Worm (Caenorhabditis elegans) whole organism, L1 larva: Measurements from ENCODE around the gene srd-20.
A peak's percentile ranks its signal among the peaks of the same experiment; 100 is the strongest.

Experiments used
- C04F5.9 ChIP-seq: sonication (generic microtip); optimal IDR thresholded peaks from 2 replicates; lab custom pipeline; 2016; ENCODE audit warnings: missing genetic modification characterization, missing compliant biosample characterization
- C16A3.4 ChIP-seq: fragments of 150-350 bp; optimal IDR thresholded peaks from 2 replicates; lab custom pipeline; 2014; ENCODE audit warnings: missing biosample characterization, missing genetic modification characterization
- C34B4.2 ChIP-seq: sonication (generic microtip); optimal IDR thresholded peaks from 2 replicates; lab custom pipeline; 2017; ENCODE audit warnings: mild to moderate bottlenecking, missing genetic modification characterization, missing compliant biosample characterization
- F16B12.6 ChIP-seq: fragments of 150-350 bp; optimal IDR thresholded peaks from 2 replicates; lab custom pipeline; 2014; ENCODE audit warnings: missing biosample characterization, missing genetic modification characterization
- Y116A8C.19 ChIP-seq: sonication (generic microtip); optimal IDR thresholded peaks from 2 replicates; lab custom pipeline; 2016; ENCODE audit warnings: missing compliant biosample characterization, missing genetic modification characterization, borderline replicate concordance
- alr-1 ChIP-seq: fragments of 200-800 bp; sonication (Bioruptor generic); optimal IDR thresholded peaks from 2 replicates; lab custom pipeline; 2018; ENCODE audit warnings: borderline replicate concordance, mild to moderate bottlenecking, missing genetic modification characterization, missing compliant biosample characterization
- aly-2 ChIP-seq: fragments of 150-350 bp; optimal IDR thresholded peaks from 2 replicates; lab custom pipeline; 2014; ENCODE audit warnings: missing biosample characterization, missing genetic modification characterization
- ama-1 ChIP-seq: fragments of 150-350 bp; optimal IDR thresholded peaks from 2 replicates; lab custom pipeline; 2014
- blmp-1 ChIP-seq: fragments of 150-350 bp; optimal IDR thresholded peaks from 2 replicates; lab custom pipeline; 2014; ENCODE audit warnings: missing biosample characterization, missing genetic modification characterization
- ceh-8 ChIP-seq: fragments of 200-800 bp; sonication (Bioruptor generic); optimal IDR thresholded peaks from 2 replicates; lab custom pipeline; 2018; ENCODE audit warnings: mild to moderate bottlenecking, missing genetic modification characterization, moderate library complexity, missing compliant biosample characterization
- ceh-82 ChIP-seq, 3 experiments: fragments of 150-350 bp in 1 of 3; sonication (generic microtip) in 2 of 3; optimal IDR thresholded peaks; 2 replicates each; lab custom pipeline; 2014 to 2017; ENCODE audit warnings: missing biosample characterization in 3 of 3, missing genetic modification characterization in 3 of 3
- ceh-88 ChIP-seq: fragments of 200-800 bp; sonication (Bioruptor generic); IDR thresholded peaks from 2 replicates; pipeline ENCODE4 v1.3.6; 2022; ENCODE audit warnings: missing genetic modification characterization, missing compliant biosample characterization
- ceh-90 ChIP-seq: sonication (generic microtip); optimal IDR thresholded peaks from 2 replicates; lab custom pipeline; 2016; ENCODE audit warnings: missing genetic modification characterization, missing compliant biosample characterization
- dpl-1 ChIP-seq, 3 experiments: fragments of 150-350 bp in 2 of 3; sonication (generic microtip) in 1 of 3; optimal IDR thresholded peaks; 2 replicates each; lab custom pipeline; 2014 to 2017; ENCODE audit warnings: missing biosample characterization in 3 of 3, missing genetic modification characterization in 3 of 3, missing genetic modification reagents in 3 of 3
- efl-1 ChIP-seq, 4 experiments: fragments of 150-350 bp; optimal IDR thresholded peaks in 3 of 4; peaks in 1 of 4; 1 replicate in 1 of 4; 2 replicates in 3 of 4; lab custom pipeline; 2014; ENCODE audit warnings: missing biosample characterization in 2 of 4, missing genetic modification characterization in 2 of 4, missing genetic modification reagents in 2 of 4
- efl-3 ChIP-seq: fragments of 200-800 bp; sonication (Bioruptor generic); optimal IDR thresholded peaks from 2 replicates; lab custom pipeline; 2018; ENCODE audit warnings: mild to moderate bottlenecking, missing genetic modification characterization, missing compliant biosample characterization
- egl-27 ChIP-seq, 2 experiments: fragments of 150-350 bp in 1 of 2; sonication (generic microtip); optimal IDR thresholded peaks; 3 replicates each; lab custom pipeline; 2017 to 2018; ENCODE audit warnings: missing biosample characterization in 2 of 2, missing genetic modification characterization in 2 of 2, missing genetic modification reagents in 2 of 2
- fkh-8 ChIP-seq: sonication (generic microtip); optimal IDR thresholded peaks from 2 replicates; lab custom pipeline; 2016; ENCODE audit warnings: mild to moderate bottlenecking, missing genetic modification characterization, missing compliant biosample characterization
- hlh-17 ChIP-seq: fragments of 200-800 bp; sonication (Bioruptor generic); optimal IDR thresholded peaks from 2 replicates; lab custom pipeline; 2018; ENCODE audit warnings: missing genetic modification characterization, mild to moderate bottlenecking, missing compliant biosample characterization, moderate library complexity, borderline replicate concordance
- hlh-4 ChIP-seq: sonication (generic microtip); optimal IDR thresholded peaks from 2 replicates; lab custom pipeline; 2016; ENCODE audit warnings: mild to moderate bottlenecking, missing genetic modification characterization, missing compliant biosample characterization
- hpl-2 ChIP-seq: fragments of 150-350 bp; optimal IDR thresholded peaks from 2 replicates; lab custom pipeline; 2014; ENCODE audit warnings: missing biosample characterization, missing genetic modification reagents, missing genetic modification characterization
- irx-1 ChIP-seq: sonication (generic microtip); optimal IDR thresholded peaks from 2 replicates; lab custom pipeline; 2016; ENCODE audit warnings: missing genetic modification characterization, missing compliant biosample characterization
- jun-1 ChIP-seq: fragments of 150-350 bp; optimal IDR thresholded peaks from 2 replicates; lab custom pipeline; 2014; ENCODE audit warnings: missing biosample characterization, missing genetic modification reagents, missing genetic modification characterization
- lin-13 ChIP-seq: fragments of 150-350 bp; optimal IDR thresholded peaks from 2 replicates; lab custom pipeline; 2014; ENCODE audit warnings: missing biosample characterization, missing genetic modification reagents, missing genetic modification characterization
- lin-35 ChIP-seq, 2 experiments: fragments of 150-350 bp; optimal IDR thresholded peaks; 2 replicates each; lab custom pipeline; 2014; ENCODE audit warnings: missing biosample characterization in 2 of 2, missing genetic modification characterization in 2 of 2, missing genetic modification reagents in 2 of 2
- lir-3 ChIP-seq: sonication (generic microtip); optimal IDR thresholded peaks from 2 replicates; lab custom pipeline; 2016; ENCODE audit warnings: mild to moderate bottlenecking, missing genetic modification characterization, moderate library complexity, missing compliant biosample characterization; ENCODE audit not compliant: poor library complexity
- mab-9 ChIP-seq: fragments of 200-800 bp; sonication (Bioruptor generic); IDR thresholded peaks from 2 replicates; pipeline ENCODE4 v1.3.6; 2022; ENCODE audit warnings: missing genetic modification reagents, missing genetic modification characterization, missing compliant biosample characterization
- mdl-1 ChIP-seq, 2 experiments: fragments of 150-350 bp; optimal IDR thresholded peaks; 2 replicates each; lab custom pipeline; 2014 to 2017; ENCODE audit warnings: missing biosample characterization in 2 of 2, missing genetic modification characterization in 2 of 2, inconsistent platforms in 1 of 2
- mef-2 ChIP-seq: fragments of 150-350 bp; optimal IDR thresholded peaks from 2 replicates; lab custom pipeline; 2014; ENCODE audit warnings: missing biosample characterization, missing genetic modification characterization
- mep-1 ChIP-seq: fragments of 150-350 bp; optimal IDR thresholded peaks from 2 replicates; lab custom pipeline; 2014; ENCODE audit warnings: missing biosample characterization, missing genetic modification characterization
- nhr-11 ChIP-seq: fragments of 150-350 bp; optimal IDR thresholded peaks from 2 replicates; lab custom pipeline; 2014; ENCODE audit warnings: missing biosample characterization, missing genetic modification characterization
- nhr-12 ChIP-seq: sonication (generic microtip); optimal IDR thresholded peaks from 2 replicates; lab custom pipeline; 2017; ENCODE audit warnings: missing biosample characterization, missing genetic modification characterization
- nhr-19 ChIP-seq: fragments of 200-800 bp; sonication (Bioruptor generic); conservative IDR thresholded peaks from 2 replicates; pipeline ENCODE4 v1.3.6; 2022; ENCODE audit warnings: missing genetic modification characterization, missing compliant biosample characterization
- nhr-237 ChIP-seq: fragments of 150-350 bp; optimal IDR thresholded peaks from 2 replicates; lab custom pipeline; 2014; ENCODE audit warnings: missing biosample characterization, missing genetic modification characterization
- nhr-28 ChIP-seq: fragments of 150-350 bp; optimal IDR thresholded peaks from 2 replicates; lab custom pipeline; 2014; ENCODE audit warnings: missing biosample characterization, missing genetic modification characterization
- nhr-71 ChIP-seq: sonication (generic microtip); optimal IDR thresholded peaks from 2 replicates; lab custom pipeline; 2016; ENCODE audit warnings: mild to moderate bottlenecking, missing genetic modification characterization, moderate library complexity, missing compliant biosample characterization
- nhr-76 ChIP-seq: sonication (generic microtip); optimal IDR thresholded peaks from 2 replicates; lab custom pipeline; 2017; ENCODE audit warnings: missing biosample characterization, missing genetic modification characterization
- nhr-77 ChIP-seq: fragments of 150-350 bp; optimal IDR thresholded peaks from 2 replicates; lab custom pipeline; 2014; ENCODE audit warnings: missing biosample characterization, missing genetic modification characterization
- nhr-84 ChIP-seq: sonication (generic microtip); optimal IDR thresholded peaks from 2 replicates; lab custom pipeline; 2017; ENCODE audit warnings: missing biosample characterization, missing genetic modification characterization
- nhr-90 ChIP-seq: sonication (generic microtip); optimal IDR thresholded peaks from 2 replicates; lab custom pipeline; 2016; ENCODE audit warnings: mild to moderate bottlenecking, missing genetic modification characterization, missing compliant biosample characterization; ENCODE audit not compliant: poor library complexity
- pag-3 ChIP-seq: sonication (generic microtip); optimal IDR thresholded peaks from 2 replicates; lab custom pipeline; 2017; ENCODE audit warnings: missing genetic modification characterization, mild to moderate bottlenecking, missing compliant biosample characterization, antibody characterized with exemption, borderline replicate concordance; ENCODE audit not compliant: insufficient read depth
- rnt-1 ChIP-seq: sonication (generic microtip); optimal IDR thresholded peaks from 2 replicates; lab custom pipeline; 2016; ENCODE audit warnings: mild to moderate bottlenecking, missing genetic modification characterization, moderate library complexity, missing compliant biosample characterization
- snu-23 ChIP-seq: sonication (generic microtip); optimal IDR thresholded peaks from 2 replicates; lab custom pipeline; 2016; ENCODE audit warnings: missing genetic modification characterization, missing compliant biosample characterization
- sptf-1 ChIP-seq: fragments of 150-350 bp; optimal IDR thresholded peaks from 2 replicates; lab custom pipeline; 2014; ENCODE audit warnings: missing biosample characterization, missing genetic modification characterization
- tlp-1 ChIP-seq: fragments of 150-350 bp; optimal IDR thresholded peaks from 2 replicates; lab custom pipeline; 2014; ENCODE audit warnings: missing biosample characterization, missing genetic modification characterization
- unc-30 ChIP-seq: sonication (generic microtip); optimal IDR thresholded peaks from 2 replicates; lab custom pipeline; 2017; ENCODE audit warnings: missing biosample characterization, missing genetic modification characterization
- unc-86 ChIP-seq: sonication (generic microtip); optimal IDR thresholded peaks from 2 replicates; lab custom pipeline; 2016; ENCODE audit warnings: missing genetic modification characterization, missing compliant biosample characterization
- unc-98 ChIP-seq: fragments of 200-800 bp; sonication (Bioruptor generic); IDR thresholded peaks from 2 replicates; pipeline ENCODE4 v1.3.6; 2022; ENCODE audit warnings: missing genetic modification characterization, missing compliant biosample characterization
- xbp-1 ChIP-seq: sonication (generic microtip); optimal IDR thresholded peaks from 2 replicates; lab custom pipeline; 2016; ENCODE audit warnings: missing genetic modification characterization, missing compliant biosample characterization
- zag-1 ChIP-seq: fragments of 150-350 bp; optimal IDR thresholded peaks from 2 replicates; lab custom pipeline; 2014; ENCODE audit warnings: missing biosample characterization, missing genetic modification characterization
- ztf-11 ChIP-seq, 2 experiments: sonication (generic microtip); optimal IDR thresholded peaks; 2 replicates each; lab custom pipeline; 2016 to 2017; ENCODE audit warnings: missing genetic modification characterization in 2 of 2, missing biosample characterization in 1 of 2, missing compliant biosample characterization in 1 of 2
- ztf-4 ChIP-seq: fragments of 150-350 bp; optimal IDR thresholded peaks from 2 replicates; lab custom pipeline; 2014; ENCODE audit warnings: missing biosample characterization, missing genetic modification characterization

Gene srd-20

DNA sequence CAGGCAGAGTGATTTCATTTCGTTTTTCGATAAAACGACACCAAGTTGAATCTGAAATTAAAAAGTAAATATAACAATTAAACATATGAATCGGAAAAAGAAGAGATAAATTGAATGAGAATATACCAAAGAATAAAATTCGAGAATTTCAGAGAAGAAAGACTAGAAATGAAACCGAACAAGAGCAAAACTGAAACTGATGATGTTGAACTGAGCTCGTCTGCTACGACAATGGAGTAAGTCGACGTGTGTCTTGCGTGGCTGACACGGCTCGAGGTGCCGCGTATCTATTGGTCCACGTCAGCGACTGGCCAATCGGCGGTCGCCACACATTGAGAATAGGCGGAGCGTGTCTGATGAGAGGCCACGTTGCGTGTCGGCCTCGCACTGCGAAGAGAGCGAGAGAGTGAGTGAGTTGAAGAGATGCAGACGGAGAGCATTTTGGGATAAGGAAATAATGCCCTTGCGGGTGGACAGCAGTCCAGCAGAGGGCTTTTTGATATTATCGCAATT is 45.2 kb downstream of the srd-20 start, which contains the start of gene crt-1 (continued):
- peak; percentile 42 for TF ChIP-seq ztf-4 (tag; lab: Kevin White, UChicago)
- TF ChIP-seq nhr-12 = no peak
- no peak for TF ChIP-seq sptf-1 (tag; lab: Kevin White, UChicago)
- TF ChIP-seq dpl-1 (GFP tag; optimal IDR thresholded peaks at IDR 0.05; lab: Kevin White, UChicago) = peak; percentile 79 to 83 (median 82)
- TF ChIP-seq nhr-76 (tag; lab: Kevin White, UChicago) = peak; percentile 71
- peak; percentile 96 for TF ChIP-seq fkh-8 (tag; lab: Kevin White, UChicago)
- TF ChIP-seq unc-86 = peak; percentile 93
- TF ChIP-seq lin-35 (GFP tag; optimal IDR thresholded peaks at IDR 0.05; lab: Kevin White, UChicago) = peak; percentile 88
- TF ChIP-seq mdl-1 (tag; optimal IDR thresholded peaks at IDR 0.05; lab: Kevin White, UChicago) = peak; percentile 60 to 96
- TF ChIP-seq nhr-28 (tag; lab: Kevin White, UChicago) = no peak
- TF ChIP-seq nhr-237 = peak; percentile 73
- peak; percentile 81 for TF ChIP-seq mep-1 (tag; lab: Kevin White, UChicago)
- peak; percentile 88 to 89 for TF ChIP-seq efl-1 (optimal IDR thresholded peaks at IDR 0.05; lab: Kevin White, UChicago)
- peak; percentile 78 to 98 for TF ChIP-seq efl-1 (GFP tag; optimal IDR thresholded peaks at IDR 0.05 in 1 of 2; lab: Kevin White, UChicago)
- peak; percentile 78 for TF ChIP-seq nhr-11
- TF ChIP-seq xbp-1 (tag; lab: Kevin White, UChicago) = peak; percentile 100
- TF ChIP-seq ceh-82 (tag; optimal IDR thresholded peaks at IDR 0.05; lab: Kevin White, UChicago) = peak; percentile 76 to 92 (median 89)
- peak; percentile 68 for TF ChIP-seq efl-3 (GFP tag; lab: Kevin White, UChicago)
- TF ChIP-seq F16B12.6 = peak; percentile 62
- TF ChIP-seq ztf-11 (tag; optimal IDR thresholded peaks at IDR 0.05; lab: Kevin White, UChicago) = peak in 1 of 2 experiments; percentile 93
- no peak for TF ChIP-seq alr-1 (tag; lab: Kevin White, UChicago)
- TF ChIP-seq unc-98 (GFP tag; lab: Robert Waterston, UW) = no peak
- TF ChIP-seq ceh-88 = peak; percentile 44
- peak; percentile 30 for TF ChIP-seq ceh-90
- no peak for TF ChIP-seq tlp-1
- no peak for TF ChIP-seq pag-3 (tag; lab: Kevin White, UChicago)
- TF ChIP-seq C34B4.2 = no peak
- TF ChIP-seq ama-1 (lab: Kevin White, UChicago) = peak; percentile 53
- TF ChIP-seq irx-1 (tag; lab: Kevin White, UChicago) = peak; percentile 80
- no peak for TF ChIP-seq hlh-17 (GFP tag; lab: Kevin White, UChicago)
- TF ChIP-seq C16A3.4 (tag; lab: Kevin White, UChicago) = peak; percentile 79
- peak; percentile 52 for TF ChIP-seq aly-2 (tag; lab: Kevin White, UChicago)
- peak; percentile 95 for TF ChIP-seq lin-13 (GFP tag; lab: Kevin White, UChicago)
- TF ChIP-seq nhr-19 (GFP tag; lab: Robert Waterston, UW) = peak; percentile 95
- peak; percentile 63 for TF ChIP-seq C04F5.9 (tag; lab: Kevin White, UChicago)
- peak; percentile 72 for TF ChIP-seq blmp-1
- no peak for TF ChIP-seq nhr-84
- TF ChIP-seq hpl-2 (GFP tag; lab: Kevin White, UChicago) = peak; percentile 42
- peak; percentile 96 for TF ChIP-seq snu-23 (GFP tag; lab: Kevin White, UChicago)
- peak; percentile 92 for TF ChIP-seq nhr-77
- no peak for TF ChIP-seq unc-30 (tag; lab: Kevin White, UChicago)
- TF ChIP-seq nhr-90 (tag; lab: Kevin White, UChicago) = peak; percentile 94
- no peak for TF ChIP-seq Y116A8C.19 (tag; lab: Kevin White, UChicago)
- TF ChIP-seq mef-2 = peak; percentile 67
- TF ChIP-seq nhr-71 = peak; percentile 99
- TF ChIP-seq egl-27 (tag; optimal IDR thresholded peaks at IDR 0.05; lab: Kevin White, UChicago) = peak; percentile 26 to 73
- TF ChIP-seq hlh-4 (tag; lab: Kevin White, UChicago) = no peak
- peak; percentile 85 for TF ChIP-seq mab-9 (GFP tag; lab: Robert Waterston, UW)
- TF ChIP-seq jun-1 (tag; lab: Kevin White, UChicago) = peak; percentile 84
- TF ChIP-seq lir-3 (tag; lab: Kevin White, UChicago) = peak; percentile 69
- TF ChIP-seq ceh-8 (GFP tag; lab: Kevin White, UChicago) = peak; percentile 88
- peak; percentile 94 for TF ChIP-seq rnt-1
- TF ChIP-seq zag-1 (tag; lab: Kevin White, UChicago) = no peak
